Worm (Caenorhabditis elegans) whole organism, L4/young adult: ENCODE data around the gene dpy-9.

ENCODE experiments used
- W03F9.2 ChIP-seq: fragments of 150-350 bp; optimal IDR thresholded peaks from 2 replicates; lab custom pipeline; 2014; ENCODE audit warnings: missing biosample characterization, missing genetic modification characterization
- dao-5 ChIP-seq: sonication (generic microtip); optimal IDR thresholded peaks from 2 replicates; lab custom pipeline; 2016; ENCODE audit warnings: missing genotype, missing genetic modification characterization, moderate library complexity, missing compliant biosample characterization
- him-1 ChIP-seq: sonication (generic microtip); optimal IDR thresholded peaks from 2 replicates; lab custom pipeline; 2016; ENCODE audit warnings: missing genotype, missing genetic modification reagents, missing genetic modification characterization, missing compliant biosample characterization

Gene dpy-9

ce11 chrIV:291851-292367 is 32.9 kb upstream of the dpy-9 start:
- TF ChIP-seq W03F9.2 (tag; lab: Kevin White, UChicago): no peak

- TF ChIP-seq dao-5 (tag; lab: Kevin White, UChicago) (no peak), W03F9.2 (tag; lab: Kevin White, UChicago) (no peak), him-1 (tag; lab: Kevin White, UChicago) (no peak)
These were observed 32.4 kb upstream of the dpy-9 start, which contains the start of gene T21D12.7 for ce11 chrIV:291356-291755. T21D12.7 (minus strand) TSS chrIV:291456.

- TF ChIP-seq W03F9.2 (tag; lab: Kevin White, UChicago): no peak
- TF ChIP-seq him-1 (tag; lab: Kevin White, UChicago): no peak
- TF ChIP-seq dao-5 (tag; lab: Kevin White, UChicago): no peak
These were observed 31.4 kb upstream of the dpy-9 start for ce11 chrIV:290387-290786.

ce11 chrIV:288027-288426 is 29.0 kb upstream of the dpy-9 start, which contains the start of gene T21D12.14:
T21D12.14 (minus strand) TSS chrIV:288127.
- no peak for TF ChIP-seq W03F9.2 (tag; lab: Kevin White, UChicago)
- TF ChIP-seq dao-5 (tag; lab: Kevin White, UChicago): no peak
- TF ChIP-seq him-1 (tag; lab: Kevin White, UChicago): no peak

- no peak for TF ChIP-seq him-1 (tag; lab: Kevin White, UChicago)
- TF ChIP-seq W03F9.2 (tag; lab: Kevin White, UChicago): no peak
- no peak for TF ChIP-seq dao-5 (tag; lab: Kevin White, UChicago)
These were observed 24.3 kb upstream of the dpy-9 start, which contains the start of gene best-19 for ce11 chrIV:283347-283746. best-19 (plus strand) TSS chrIV:283647.

ce11 chrIV:282008-282407 is 23.0 kb upstream of the dpy-9 start:
- TF ChIP-seq him-1 (tag; lab: Kevin White, UChicago) (no peak), dao-5 (tag; lab: Kevin White, UChicago) (no peak), W03F9.2 (tag; lab: Kevin White, UChicago) (no peak)

ce11 chrIV:278284-278683 is 19.3 kb upstream of the dpy-9 start:
- TF ChIP-seq W03F9.2 (tag; lab: Kevin White, UChicago) (no peak), dao-5 (tag; lab: Kevin White, UChicago) (no peak), him-1 (tag; lab: Kevin White, UChicago) (no peak)

ce11 chrIV:275146-275545 is 16.1 kb upstream of the dpy-9 start:
- TF ChIP-seq W03F9.2 (tag; lab: Kevin White, UChicago) (no peak), dao-5 (tag; lab: Kevin White, UChicago) (no peak), him-1 (tag; lab: Kevin White, UChicago) (no peak)

- TF ChIP-seq him-1 (tag; lab: Kevin White, UChicago): no peak
- no peak for TF ChIP-seq W03F9.2 (tag; lab: Kevin White, UChicago)
- TF ChIP-seq dao-5 (tag; lab: Kevin White, UChicago): no peak
These were observed 15.2 kb upstream of the dpy-9 start, which contains the start of gene sma-10 for ce11 chrIV:274185-274584. sma-10 (plus strand) TSS chrIV:274420.

ce11 chrIV:273299-273698 is 14.3 kb upstream of the dpy-9 start, which contains the start of gene srh-282:
srh-282 (minus strand) TSS chrIV:273399.
- TF ChIP-seq W03F9.2 (tag; lab: Kevin White, UChicago) (no peak), dao-5 (tag; lab: Kevin White, UChicago) (no peak), him-1 (tag; lab: Kevin White, UChicago) (no peak)

ce11 chrIV:269107-269506 is 10.1 kb upstream of the dpy-9 start, which contains the start of gene T21D12.11:
T21D12.11 (plus strand) TSS chrIV:269407.
- TF ChIP-seq W03F9.2 (tag; lab: Kevin White, UChicago) (no peak), him-1 (tag; lab: Kevin White, UChicago) (no peak), dao-5 (tag; lab: Kevin White, UChicago) (no peak)

ce11 chrIV:266148-266547 is 7.1 kb upstream of the dpy-9 start, which contains the start of gene T21D12.12:
T21D12.12 (plus strand) TSS chrIV:266448.
- no peak for TF ChIP-seq dao-5 (tag; lab: Kevin White, UChicago)
- TF ChIP-seq him-1 (tag; lab: Kevin White, UChicago): no peak
- no peak for TF ChIP-seq W03F9.2 (tag; lab: Kevin White, UChicago)

ce11 chrIV:264182-264709 is 5.2 kb upstream of the dpy-9 start, which contains the start of gene pat-6:
pat-6 (minus strand) TSS chrIV:264232.
- no peak for TF ChIP-seq him-1 (tag; lab: Kevin White, UChicago)
- TF ChIP-seq dao-5 (tag; lab: Kevin White, UChicago): no peak
- TF ChIP-seq W03F9.2 (tag; lab: Kevin White, UChicago): no peak

- no peak for TF ChIP-seq dao-5 (tag; lab: Kevin White, UChicago)
- TF ChIP-seq him-1 (tag; lab: Kevin White, UChicago): no peak
- no peak for TF ChIP-seq W03F9.2 (tag; lab: Kevin White, UChicago)
These were observed 3.5 kb upstream of the dpy-9 start for ce11 chrIV:262460-262859.
